Fruit fly (Drosophila melanogaster): Measurements from ENCODE around the gene dos.

The dos gene

DNA sequence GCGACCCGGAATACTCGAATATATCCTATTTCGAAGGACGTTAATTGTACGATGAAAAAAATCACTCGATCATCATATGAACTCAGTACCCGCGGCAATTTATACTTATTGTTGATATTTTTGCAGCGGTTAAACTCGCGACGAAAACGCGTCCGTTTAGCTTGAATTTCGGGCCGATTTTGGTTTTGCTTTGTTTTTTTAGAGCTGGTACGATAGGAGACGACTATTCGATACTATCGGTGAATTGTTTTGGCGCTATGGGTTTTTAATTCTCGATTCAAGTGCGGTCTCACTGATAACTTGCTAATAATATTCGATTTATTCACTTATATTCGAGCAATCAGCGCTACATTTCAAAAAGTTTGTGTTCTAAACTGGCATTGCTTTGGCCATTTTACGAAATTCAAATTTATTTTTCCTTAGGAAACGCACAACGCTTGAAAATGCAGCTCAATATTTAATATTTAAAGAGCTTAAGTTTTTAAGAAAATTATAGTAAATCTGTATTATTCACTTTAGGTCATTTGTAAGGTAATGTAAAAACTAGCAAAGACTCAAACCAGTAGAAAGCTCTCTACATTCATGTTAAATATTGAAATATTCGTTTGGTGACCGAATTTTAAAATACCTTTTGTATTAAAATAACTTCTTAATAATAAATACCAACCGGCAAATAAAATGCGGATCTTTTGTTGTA lies 34.9 kb upstream of the dos start, which contains the start of gene Spn (continued):
- TF ChIP-seq pho (GFP tag; optimal IDR thresholded peaks at IDR 0.05) (peak; percentile 40), YL-1 (GFP tag; optimal IDR thresholded peaks at IDR 0.05) (peak; percentile 3), ro (GFP tag; IDR thresholded peaks at IDR 0.05) (no peak), Sry-δ (GFP tag; optimal IDR thresholded peaks at IDR 0.05) (peak; percentile 98), Asciz (GFP tag; optimal IDR thresholded peaks at IDR 0.05) (peak; percentile 6), HLH3B (GFP tag; IDR thresholded peaks at IDR 0.05) (no peak), seq (GFP tag; IDR thresholded peaks at IDR 0.05) (no peak), Kr (GFP tag; optimal IDR thresholded peaks at IDR 0.05) (no peak), lov (optimal IDR thresholded peaks at IDR 0.05) (no peak), lov (GFP tag; IDR thresholded peaks at IDR 0.05) (no peak), CG17829 (tag; optimal IDR thresholded peaks at IDR 0.05) (peak; percentile 32), NC2β (GFP tag; optimal IDR thresholded peaks at IDR 0.05) (peak; percentile 13), Hmr (GFP tag; optimal IDR thresholded peaks at IDR 0.05) (peak; percentile 73), az2 (GFP tag; optimal IDR thresholded peaks at IDR 0.05) (no peak), Fer2 (tag; optimal IDR thresholded peaks at IDR 0.05) (no peak), Atf-2 (GFP tag; optimal IDR thresholded peaks at IDR 0.05) (no peak), CoRest (tag; optimal IDR thresholded peaks at IDR 0.05) (no peak), CG10431 (GFP tag; optimal IDR thresholded peaks at IDR 0.05) (no peak), CG7745 (tag; optimal IDR thresholded peaks at IDR 0.05) (no peak), pnt (GFP tag; optimal IDR thresholded peaks at IDR 0.05) (no peak), Xbp1 (GFP tag; optimal IDR thresholded peaks at IDR 0.05) (peak; percentile 10), eve (GFP tag; optimal IDR thresholded peaks at IDR 0.05) (no peak), ssp (GFP tag; IDR thresholded peaks at IDR 0.05) (no peak), grau (tag; optimal IDR thresholded peaks at IDR 0.05) (no peak), CG7372 (GFP tag; IDR thresholded peaks at IDR 0.05) (no peak), CG1647 (GFP tag; optimal IDR thresholded peaks at IDR 0.05) (no peak), CG1832 (GFP tag; optimal IDR thresholded peaks at IDR 0.05) (no peak), CG3995 (GFP tag; optimal IDR thresholded peaks at IDR 0.05) (peak; percentile 82), CG12659 (GFP tag; optimal IDR thresholded peaks at IDR 0.05) (peak; percentile 80), CG12299 (tag; optimal IDR thresholded peaks at IDR 0.05) (peak; percentile 38), CG5245 (GFP tag; optimal IDR thresholded peaks at IDR 0.05) (no peak), CG17359 (tag; optimal IDR thresholded peaks at IDR 0.05) (peak; percentile 0), trh (GFP tag; optimal IDR thresholded peaks at IDR 0.05) (no peak)

DNA sequence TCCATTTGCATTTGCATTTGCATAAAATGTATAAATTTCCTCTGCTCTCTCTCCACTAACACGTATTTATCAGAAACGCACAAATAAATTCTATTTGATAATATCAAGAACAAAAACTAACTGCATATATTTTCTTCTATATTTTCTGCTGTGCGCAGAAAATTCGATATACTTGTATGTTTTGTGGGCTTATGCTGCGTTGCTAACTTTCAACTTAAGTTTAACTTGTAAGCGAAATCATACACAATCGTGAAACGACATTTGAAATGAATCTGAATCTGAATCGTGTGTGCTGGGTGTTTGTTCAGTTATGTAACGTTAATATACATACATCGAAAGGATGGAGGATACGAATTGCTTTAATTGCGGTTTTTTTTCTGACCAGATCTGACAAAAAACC lies 33.5 kb upstream of the dos start:
- TF ChIP-seq CG4730 (GFP tag; IDR thresholded peaks at IDR 0.05) = no peak
- no peak for TF ChIP-seq zen2 (GFP tag; IDR thresholded peaks at IDR 0.05; ENCODE audit: partially characterized antibody)
- TF ChIP-seq sim (GFP tag; IDR thresholded peaks at IDR 0.05) = no peak
- TF ChIP-seq pzg (GFP tag; optimal IDR thresholded peaks at IDR 0.05) = no peak
- no peak for TF ChIP-seq Xbp1 (GFP tag; optimal IDR thresholded peaks at IDR 0.05)

DNA sequence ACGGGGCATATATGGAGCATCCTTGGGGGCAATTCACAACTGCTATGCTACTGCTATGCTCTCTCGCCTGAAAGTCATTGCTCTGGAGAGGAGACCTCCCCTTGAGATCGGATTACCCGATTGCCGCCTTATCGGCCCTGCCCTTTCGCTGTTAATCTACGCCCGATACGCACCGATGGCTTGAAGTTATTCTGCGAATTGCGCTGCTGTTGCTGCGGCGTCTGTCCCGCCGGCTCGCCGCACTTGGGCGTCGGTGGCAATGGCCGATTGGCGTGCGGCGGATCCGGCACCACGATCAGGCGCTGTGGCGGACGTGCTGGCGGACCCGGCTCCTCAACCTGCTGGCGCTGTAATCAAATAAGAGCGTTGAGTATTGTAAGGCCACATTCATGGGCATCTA lies 23.2 kb upstream of the dos start:
- TF ChIP-seq CG6813 (GFP tag; optimal IDR thresholded peaks at IDR 0.05) (no peak), Dad (GFP tag; optimal IDR thresholded peaks at IDR 0.05) (no peak), ftz-f1 (GFP tag; optimal IDR thresholded peaks at IDR 0.05) (peak; percentile 3), Abd-B (GFP tag; optimal IDR thresholded peaks at IDR 0.05) (no peak), Deaf1 (tag; optimal IDR thresholded peaks at IDR 0.05) (no peak)
